Worm (Caenorhabditis elegans): Measurements from ENCODE around the gene F26F2.1.

ce11 chrV:20574872-20575271 is 13.2 kb upstream of the F26F2.1 start:
- TF ChIP-seq ama-1 (optimal IDR thresholded peaks at IDR 0.05) = no peak
- no peak for TF ChIP-seq ceh-48 (tag; optimal IDR thresholded peaks at IDR 0.05)
- TF ChIP-seq sox-4 (tag; optimal IDR thresholded peaks at IDR 0.05) = no peak
- TF ChIP-seq ref-2 (tag; optimal IDR thresholded peaks at IDR 0.05) = no peak
- no peak for TF ChIP-seq odd-2 (tag; optimal IDR thresholded peaks at IDR 0.05)
- TF ChIP-seq ets-4 (tag; optimal IDR thresholded peaks at IDR 0.05) = no peak
- TF ChIP-seq lim-6 (tag; optimal IDR thresholded peaks at IDR 0.05) = no peak
- TF ChIP-seq pqm-1 (tag; optimal IDR thresholded peaks at IDR 0.05) = no peak
- TF ChIP-seq ceh-45 (GFP tag; IDR thresholded peaks at IDR 0.05) = no peak
- TF ChIP-seq eyg-1 (tag; optimal IDR thresholded peaks at IDR 0.05) = no peak
- TF ChIP-seq tbx-7 (tag; optimal IDR thresholded peaks at IDR 0.05) = no peak
- TF ChIP-seq pha-4 (tag; optimal IDR thresholded peaks at IDR 0.05) = no peak
- TF ChIP-seq nhr-11 (tag; optimal IDR thresholded peaks at IDR 0.05) = no peak
- TF ChIP-seq tbx-2 (tag; optimal IDR thresholded peaks at IDR 0.05) = no peak
